Fruit fly (Drosophila melanogaster) whole organism, prepupa: ENCODE measurements around the gene Nubp2.

Experiments used
- Blimp-1 ChIP-seq: fragments of 200-800 bp; sonication (Bioruptor generic); optimal IDR thresholded peaks from 3 replicates; lab custom pipeline; 2017; ENCODE audit warnings: missing biosample characterization, missing genetic modification characterization, mild to moderate bottlenecking, moderate library complexity, missing genetic modification reagents
- CG10631 ChIP-seq: fragments of 200-800 bp; sonication (Bioruptor generic); optimal IDR thresholded peaks from 2 replicates; lab custom pipeline; 2016; ENCODE audit warnings: missing biosample characterization, missing genetic modification characterization
- CG10669 ChIP-seq: fragments of 200-800 bp; sonication (Bioruptor generic); optimal IDR thresholded peaks from 3 replicates; lab custom pipeline; 2018; ENCODE audit warnings: missing biosample characterization, mild to moderate bottlenecking, missing genetic modification characterization, moderate library complexity
- CG11294 ChIP-seq: fragments of 200-800 bp; sonication (Bioruptor generic); IDR thresholded peaks from 2 replicates; pipeline ENCODE4 v1.3.6; 2022; ENCODE audit warnings: missing biosample characterization, missing genetic modification characterization
- CG11902 ChIP-seq: fragments of 200-800 bp; sonication (Bioruptor generic); optimal IDR thresholded peaks from 3 replicates; lab custom pipeline; 2016; ENCODE audit warnings: missing biosample characterization, missing genetic modification characterization
- CG15336 ChIP-seq: fragments of 200-800 bp; sonication (Bioruptor generic); IDR thresholded peaks from 2 replicates; pipeline ENCODE4 v1.3.6; 2022; ENCODE audit warnings: missing biosample characterization, missing genetic modification characterization
- CG1621 ChIP-seq: fragments of 200-800 bp; sonication (Bioruptor generic); optimal IDR thresholded peaks from 3 replicates; lab custom pipeline; 2018; ENCODE audit warnings: missing biosample characterization, mild to moderate bottlenecking, missing genetic modification characterization
- CG16779 ChIP-seq: fragments of 200-800 bp; sonication (Bioruptor generic); optimal IDR thresholded peaks from 3 replicates; lab custom pipeline; 2017; ENCODE audit warnings: missing biosample characterization, mild to moderate bottlenecking, missing genetic modification characterization
- CG3032 ChIP-seq: fragments of 200-800 bp; optimal IDR thresholded peaks from 2 replicates; lab custom pipeline; 2019; ENCODE audit warnings: missing biosample characterization, mild to moderate bottlenecking, missing genetic modification characterization, moderate library complexity
- CG31627 ChIP-seq: fragments of 200-800 bp; sonication (Bioruptor generic); optimal IDR thresholded peaks from 3 replicates; lab custom pipeline; 2016; ENCODE audit warnings: missing biosample characterization, missing genetic modification characterization
- CG32006 ChIP-seq: fragments of 200-800 bp; sonication (Bioruptor generic); optimal IDR thresholded peaks from 3 replicates; lab custom pipeline; 2017; ENCODE audit warnings: missing biosample characterization, mild to moderate bottlenecking, missing genetic modification characterization
- CG34406 ChIP-seq: fragments of 200-800 bp; sonication (Bioruptor generic); optimal IDR thresholded peaks from 3 replicates; lab custom pipeline; 2016; ENCODE audit warnings: missing biosample characterization, missing genetic modification characterization
- CG6276 ChIP-seq: fragments of 200-800 bp; sonication (Bioruptor generic); optimal IDR thresholded peaks from 2 replicates; lab custom pipeline; 2017; ENCODE audit warnings: missing biosample characterization, mild to moderate bottlenecking, missing genetic modification characterization
- CG6792 ChIP-seq: fragments of 200-800 bp; sonication (Bioruptor generic); optimal IDR thresholded peaks from 3 replicates; lab custom pipeline; 2016; ENCODE audit warnings: missing biosample characterization, missing genetic modification characterization
- CG6808 ChIP-seq: fragments of 200-800 bp; sonication (Bioruptor generic); optimal IDR thresholded peaks from 3 replicates; lab custom pipeline; 2017; ENCODE audit warnings: missing biosample characterization, missing genetic modification characterization, mild to moderate bottlenecking, moderate library complexity, missing genetic modification reagents
- CG7368 ChIP-seq: fragments of 200-800 bp; sonication (Bioruptor generic); optimal IDR thresholded peaks from 3 replicates; lab custom pipeline; 2016; ENCODE audit warnings: missing biosample characterization, missing genetic modification characterization
- CG8119 ChIP-seq: fragments of 200-800 bp; sonication (Bioruptor generic); IDR thresholded peaks from 3 replicates; pipeline ENCODE4 v1.3.6; 2022; ENCODE audit warnings: missing biosample characterization, missing genetic modification characterization
- CG8319 ChIP-seq: fragments of 200-800 bp; sonication (Bioruptor generic); optimal IDR thresholded peaks from 3 replicates; lab custom pipeline; 2016; ENCODE audit warnings: missing biosample characterization, missing genetic modification characterization
- CG9139 ChIP-seq: fragments of 200-800 bp; sonication (Bioruptor generic); optimal IDR thresholded peaks from 3 replicates; lab custom pipeline; 2017; ENCODE audit warnings: missing biosample characterization, mild to moderate bottlenecking, missing genetic modification characterization
- Eip75B ChIP-seq: fragments of 200-800 bp; sonication (Bioruptor generic); optimal IDR thresholded peaks from 3 replicates; lab custom pipeline; 2016; ENCODE audit warnings: missing biosample characterization, missing genetic modification characterization
- Eip78C ChIP-seq: fragments of 200-800 bp; sonication (Bioruptor generic); peaks from one replicate; lab custom pipeline; 2016; ENCODE audit warnings: missing biosample characterization, missing genetic modification characterization
- Eip93F ChIP-seq: fragments of 200-800 bp; sonication (Bioruptor generic); optimal IDR thresholded peaks from 2 replicates; lab custom pipeline; 2016; ENCODE audit warnings: missing biosample characterization, mild to moderate bottlenecking, missing genetic modification characterization
- Ets21C ChIP-seq: fragments of 200-800 bp; sonication (Bioruptor generic); optimal IDR thresholded peaks from 3 replicates; lab custom pipeline; 2016; ENCODE audit warnings: missing biosample characterization, missing genetic modification characterization
- Ets96B ChIP-seq: fragments of 200-800 bp; optimal IDR thresholded peaks from 2 replicates; lab custom pipeline; 2019; ENCODE audit warnings: missing biosample characterization, mild to moderate bottlenecking, missing genetic modification characterization, moderate library complexity
- Gug ChIP-seq: fragments of 200-800 bp; sonication (Bioruptor generic); IDR thresholded peaks from 2 replicates; pipeline ENCODE4 v1.3.6; 2022; ENCODE audit warnings: missing biosample characterization, missing genetic modification characterization
- Lpt ChIP-seq: fragments of 200-800 bp; sonication (Bioruptor generic); optimal IDR thresholded peaks from 3 replicates; lab custom pipeline; 2016; ENCODE audit warnings: missing biosample characterization, missing genetic modification characterization
- Met ChIP-seq: fragments of 200-800 bp; sonication (Bioruptor generic); optimal IDR thresholded peaks from 3 replicates; lab custom pipeline; 2016; ENCODE audit warnings: missing biosample characterization, missing genetic modification characterization
- OdsH ChIP-seq: fragments of 200-800 bp; sonication (Bioruptor generic); optimal IDR thresholded peaks from 3 replicates; lab custom pipeline; 2016; ENCODE audit warnings: missing biosample characterization, missing genetic modification characterization
- Sox102F ChIP-seq: fragments of 200-800 bp; sonication (Bioruptor generic); optimal IDR thresholded peaks from 2 replicates; lab custom pipeline; 2016; ENCODE audit warnings: missing biosample characterization, mild to moderate bottlenecking, missing genetic modification characterization
- Sox15 ChIP-seq: fragments of 200-800 bp; sonication (Bioruptor generic); optimal IDR thresholded peaks from 3 replicates; lab custom pipeline; 2016; ENCODE audit warnings: missing biosample characterization, missing genetic modification characterization
- achi ChIP-seq: fragments of 200-800 bp; sonication (Bioruptor generic); optimal IDR thresholded peaks from 3 replicates; lab custom pipeline; 2016; ENCODE audit warnings: missing biosample characterization, missing genetic modification characterization
- cyc ChIP-seq: fragments of 200-800 bp; sonication (Bioruptor generic); optimal IDR thresholded peaks from 3 replicates; lab custom pipeline; 2016; ENCODE audit warnings: missing biosample characterization, missing genetic modification characterization
- dac ChIP-seq: fragments of 200-800 bp; sonication (Bioruptor generic); optimal IDR thresholded peaks from 2 replicates; lab custom pipeline; 2017; ENCODE audit warnings: missing biosample characterization, mild to moderate bottlenecking, missing genetic modification characterization
- dsx ChIP-seq: fragments of 200-800 bp; optimal IDR thresholded peaks from 3 replicates; lab custom pipeline; 2019; ENCODE audit warnings: missing biosample characterization, mild to moderate bottlenecking, missing genetic modification characterization, moderate library complexity; ENCODE audit not compliant: poor library complexity, severe bottlenecking
- eg ChIP-seq: fragments of 200-800 bp; sonication (Bioruptor generic); IDR thresholded peaks from 3 replicates; pipeline ENCODE4 v1.3.6; 2022; ENCODE audit warnings: missing biosample characterization, missing genetic modification characterization
- esn ChIP-seq: fragments of 200-800 bp; sonication (Bioruptor generic); optimal IDR thresholded peaks from 2 replicates; lab custom pipeline; 2016; ENCODE audit warnings: missing biosample characterization, mild to moderate bottlenecking, missing genetic modification characterization, moderate library complexity
- fd85E ChIP-seq: fragments of 200-800 bp; sonication (Bioruptor generic); optimal IDR thresholded peaks from 3 replicates; lab custom pipeline; 2016; ENCODE audit warnings: missing biosample characterization, missing genetic modification characterization
- fkh ChIP-seq: fragments of 200-800 bp; sonication (Bioruptor generic); optimal IDR thresholded peaks from 3 replicates; lab custom pipeline; 2017; ENCODE audit warnings: missing biosample characterization, mild to moderate bottlenecking, missing genetic modification characterization, moderate library complexity
- lz ChIP-seq: fragments of 200-800 bp; sonication (Bioruptor generic); optimal IDR thresholded peaks from 3 replicates; lab custom pipeline; 2016; ENCODE audit warnings: missing biosample characterization, missing genetic modification characterization
- net ChIP-seq: fragments of 200-800 bp; sonication (Bioruptor generic); optimal IDR thresholded peaks from 3 replicates; lab custom pipeline; 2016; ENCODE audit warnings: missing biosample characterization, missing genetic modification characterization
- pdm3 ChIP-seq: fragments of 200-800 bp; sonication (Bioruptor generic); optimal IDR thresholded peaks from 3 replicates; lab custom pipeline; 2016; ENCODE audit warnings: missing biosample characterization, missing genetic modification characterization
- salr ChIP-seq, 2 experiments: fragments of 200-800 bp; sonication (Bioruptor generic); optimal IDR thresholded peaks; 3 replicates each; lab custom pipeline; 2016 to 2018; ENCODE audit warnings: missing biosample characterization in 2 of 2, missing genetic modification characterization in 2 of 2, mild to moderate bottlenecking in 1 of 2
- spab ChIP-seq: fragments of 200-800 bp; sonication (Bioruptor generic); optimal IDR thresholded peaks from 2 replicates; lab custom pipeline; 2017; ENCODE audit warnings: missing biosample characterization, mild to moderate bottlenecking, missing genetic modification characterization, missing genetic modification reagents
- ss ChIP-seq, 2 experiments: fragments of 200-800 bp; sonication (Bioruptor generic); optimal IDR thresholded peaks; 2 replicates in 1 of 2; 3 replicates in 1 of 2; lab custom pipeline; 2017 to 2018; ENCODE audit warnings: mild to moderate bottlenecking in 2 of 2, missing biosample characterization in 2 of 2, missing genetic modification characterization in 2 of 2, moderate library complexity in 1 of 2
- svp ChIP-seq: fragments of 200-800 bp; sonication (Bioruptor generic); peaks from one replicate; lab custom pipeline; 2016; ENCODE audit warnings: missing biosample characterization, missing genetic modification characterization
- topi ChIP-seq: fragments of 200-800 bp; sonication (Bioruptor generic); optimal IDR thresholded peaks from 3 replicates; lab custom pipeline; 2016; ENCODE audit warnings: missing biosample characterization, missing genetic modification characterization
- vri ChIP-seq: fragments of 200-800 bp; sonication (Bioruptor generic); optimal IDR thresholded peaks from 3 replicates; lab custom pipeline; 2016; ENCODE audit warnings: missing biosample characterization, mild to moderate bottlenecking, missing genetic modification characterization

Nubp2 gene

DNA sequence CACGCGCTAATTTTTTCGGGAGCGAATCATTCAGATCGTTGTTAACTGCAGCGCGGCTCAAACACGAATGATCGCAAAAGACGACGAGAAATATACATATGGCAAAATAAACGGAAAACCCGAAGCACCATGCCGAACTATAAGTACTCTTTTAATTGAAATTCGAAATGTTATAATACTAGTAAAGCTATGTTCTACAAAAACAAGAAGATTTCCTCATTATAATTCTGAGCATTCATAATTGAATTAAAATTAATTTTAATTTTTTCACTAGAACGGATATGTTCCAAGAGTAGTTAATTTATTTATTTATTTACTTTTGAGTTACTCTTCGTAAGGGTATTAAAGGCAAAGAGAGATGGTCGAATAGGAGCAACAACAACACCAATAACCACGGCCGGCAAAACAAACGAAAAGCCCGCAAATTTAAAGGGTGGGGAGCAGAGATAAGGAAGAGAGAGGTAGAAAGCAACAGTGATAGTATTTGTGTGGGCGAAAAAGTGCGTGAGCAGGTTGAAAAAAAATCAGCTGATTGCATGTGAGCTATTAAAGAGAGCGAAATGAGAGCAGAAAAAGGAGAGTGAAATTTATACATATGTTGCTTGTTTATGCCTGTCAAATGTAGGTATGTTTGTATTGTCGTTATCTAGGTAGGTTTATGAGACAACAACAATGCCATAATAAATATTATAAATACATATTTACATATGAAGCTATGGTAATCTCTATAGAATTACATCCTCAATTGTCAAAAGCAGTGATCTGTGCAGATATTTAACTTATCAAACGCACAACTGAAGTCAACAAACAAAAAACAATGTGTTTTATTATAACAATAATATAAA is 32.7 kb upstream of the Nubp2 start (continued):
- TF ChIP-seq Eip75B (GFP tag; lab: Kevin White, UChicago): peak; percentile 92
- TF ChIP-seq CG6792 (GFP tag; lab: Kevin White, UChicago): peak; percentile 93
- TF ChIP-seq net (GFP tag; lab: Kevin White, UChicago): peak; percentile 93
- peak; percentile 74 for TF ChIP-seq CG11902 (GFP tag; lab: Kevin White, UChicago)
- peak; percentile 97 for TF ChIP-seq CG15336 (GFP tag; lab: Robert Waterston, UW)
- TF ChIP-seq CG6276 (GFP tag; lab: Kevin White, UChicago): peak; percentile 90
- TF ChIP-seq Gug: peak; percentile 74
- peak; percentile 74 for TF ChIP-seq CG8319 (GFP tag; lab: Kevin White, UChicago)
- TF ChIP-seq svp (GFP tag; lab: Kevin White, UChicago): peak; percentile 97
- TF ChIP-seq pdm3 (GFP tag; lab: Kevin White, UChicago): peak; percentile 89
- TF ChIP-seq CG7368: peak; percentile 83
- TF ChIP-seq CG10669: peak; percentile 83
- TF ChIP-seq Met (GFP tag; lab: Kevin White, UChicago): peak; percentile 94
- TF ChIP-seq Lpt: peak; percentile 74
- peak; percentile 80 for TF ChIP-seq Ets21C (GFP tag; lab: Kevin White, UChicago)
- peak; percentile 41 for TF ChIP-seq fd85E (GFP tag; lab: Kevin White, UChicago)
- TF ChIP-seq dsx (GFP tag; lab: Kevin White, UChicago): peak; percentile 87
- peak; percentile 60 for TF ChIP-seq CG11294 (GFP tag; lab: Robert Waterston, UW)
- TF ChIP-seq eg (GFP tag; lab: Robert Waterston, UW): peak; percentile 92
- no peak for TF ChIP-seq CG1621 (tag; lab: Kevin White, UChicago)
- peak; percentile 80 for TF ChIP-seq CG6808 (GFP tag; lab: Kevin White, UChicago)
- TF ChIP-seq Ets96B (tag; lab: Kevin White, UChicago): peak; percentile 85
- peak; percentile 76 for TF ChIP-seq fkh (GFP tag; lab: Kevin White, UChicago)
- TF ChIP-seq CG10631 (GFP tag; lab: Kevin White, UChicago): peak; percentile 82
- peak; percentile 92 for TF ChIP-seq Sox102F (GFP tag; lab: Kevin White, UChicago)
- TF ChIP-seq CG9139: peak; percentile 84
- TF ChIP-seq lz (GFP tag; lab: Kevin White, UChicago): peak; percentile 90
- TF ChIP-seq Eip78C (GFP tag; lab: Kevin White, UChicago): peak; percentile 99
- TF ChIP-seq CG31627 (GFP tag; lab: Kevin White, UChicago): peak; percentile 85
- peak; percentile 78 for TF ChIP-seq spab (GFP tag; lab: Kevin White, UChicago)
- TF ChIP-seq vri: peak; percentile 86
- peak; percentile 61 for TF ChIP-seq Eip93F (GFP tag; lab: Kevin White, UChicago)
- TF ChIP-seq CG34406: peak; percentile 95

DNA sequence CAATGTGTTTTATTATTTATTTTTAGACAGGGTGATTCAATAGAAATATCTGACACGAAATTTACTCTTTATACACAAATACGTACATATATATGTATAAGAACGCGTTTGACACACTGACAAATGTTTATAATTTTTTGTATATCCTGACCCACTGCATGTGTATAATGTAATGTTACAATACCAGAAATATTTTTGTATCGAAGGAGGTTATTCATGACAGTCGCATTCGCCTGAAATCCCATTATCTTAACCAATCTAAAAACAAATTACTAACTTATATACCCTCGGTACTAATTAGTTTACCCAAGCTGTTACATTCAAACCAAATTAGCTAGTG is 32.1 kb upstream of the Nubp2 start:
- TF ChIP-seq salr (GFP tag; optimal IDR thresholded peaks at IDR 0.05; lab: Kevin White, UChicago) (no peak), OdsH (peak; percentile 28), CG16779 (tag; lab: Kevin White, UChicago) (no peak), Eip75B (GFP tag; lab: Kevin White, UChicago) (no peak), CG10631 (GFP tag; lab: Kevin White, UChicago) (no peak), CG8319 (GFP tag; lab: Kevin White, UChicago) (no peak), CG3032 (tag; lab: Kevin White, UChicago) (no peak), ss (GFP tag; optimal IDR thresholded peaks at IDR 0.05; lab: Kevin White, UChicago) (no peak), CG6276 (GFP tag; lab: Kevin White, UChicago) (no peak), CG15336 (GFP tag; lab: Robert Waterston, UW) (peak; percentile 25; the same call in 1 of the 2 replicates), esn (GFP tag; lab: Kevin White, UChicago) (no peak), Blimp-1 (no peak), Met (GFP tag; lab: Kevin White, UChicago) (peak; percentile 8), CG34406 (no peak), spab (GFP tag; lab: Kevin White, UChicago) (no peak), CG8119 (GFP tag; lab: Robert Waterston, UW) (no peak), dac (GFP tag; lab: Kevin White, UChicago) (no peak), CG6808 (GFP tag; lab: Kevin White, UChicago) (no peak), fkh (GFP tag; lab: Kevin White, UChicago) (no peak), CG10669 (no peak), lz (GFP tag; lab: Kevin White, UChicago) (peak; percentile 13), CG7368 (no peak), topi (GFP tag; lab: Kevin White, UChicago) (no peak), Sox15 (GFP tag; lab: Kevin White, UChicago) (no peak), Eip78C (GFP tag; lab: Kevin White, UChicago) (peak; percentile 52), vri (no peak), cyc (GFP tag; lab: Kevin White, UChicago) (no peak), CG11902 (GFP tag; lab: Kevin White, UChicago) (no peak), CG32006 (GFP tag; lab: Kevin White, UChicago) (peak; percentile 50), achi (GFP tag; lab: Kevin White, UChicago) (peak; percentile 1)
